Fruit fly (Drosophila melanogaster): Measurements from ENCODE around the gene Sema1a.

Sema1a gene

dm6 chr2L:8521724-8522309, 20.1 kb upstream of the Sema1a start, which contains the start of gene Acer (continued):
- TF ChIP-seq HLH54F (GFP tag; optimal IDR thresholded peaks at IDR 0.05) (no peak), bab2 (GFP tag; optimal IDR thresholded peaks at IDR 0.05) (no peak), CG6689 (GFP tag; IDR thresholded peaks at IDR 0.05) (no peak), nmo (GFP tag; optimal IDR thresholded peaks at IDR 0.05) (peak; percentile 20), CG13424 (tag; optimal IDR thresholded peaks at IDR 0.05) (peak; percentile 18), CG4730 (GFP tag; IDR thresholded peaks at IDR 0.05) (no peak), gsb-n (tag; optimal IDR thresholded peaks at IDR 0.05) (no peak), cas (GFP tag; IDR thresholded peaks at IDR 0.05) (no peak), CkIIα-i1 (GFP tag; IDR thresholded peaks at IDR 0.05) (no peak), her (GFP tag; optimal IDR thresholded peaks at IDR 0.05) (peak; percentile 15), CG7987 (GFP tag; optimal IDR thresholded peaks at IDR 0.05) (no peak), CG11456 (GFP tag; IDR thresholded peaks at IDR 0.05) (no peak), CG1792 (GFP tag; optimal IDR thresholded peaks at IDR 0.05) (peak; percentile 4), CG10959 (GFP tag; IDR thresholded peaks at IDR 0.05) (no peak), CG9609 (GFP tag; optimal IDR thresholded peaks at IDR 0.05) (no peak), CoRest (tag; optimal IDR thresholded peaks at IDR 0.05) (peak; percentile 32), chif (GFP tag; optimal IDR thresholded peaks at IDR 0.05) (no peak), Hmr (GFP tag; optimal IDR thresholded peaks at IDR 0.05) (no peak), otp (GFP tag; IDR thresholded peaks at IDR 0.05) (no peak), CG8765 (GFP tag; IDR thresholded peaks at IDR 0.05) (no peak), Ptx1 (GFP tag; IDR thresholded peaks at IDR 0.05) (no peak), Nf-YA (GFP tag; IDR thresholded peaks at IDR 0.05) (no peak), CG6765 (GFP tag; optimal IDR thresholded peaks at IDR 0.05) (no peak), ci (GFP tag; IDR thresholded peaks at IDR 0.05) (0 out of 3 replicates have a peak, but pooled peaks have one; percentile 57), CG10267 (tag; optimal IDR thresholded peaks at IDR 0.05) (peak; percentile 37), CG15696 (tag; optimal IDR thresholded peaks at IDR 0.05) (no peak), BtbVII (GFP tag; optimal IDR thresholded peaks at IDR 0.05) (no peak), Bteb2 (GFP tag; optimal IDR thresholded peaks at IDR 0.05) (no peak), CG7839 (tag; optimal IDR thresholded peaks at IDR 0.05) (no peak), CG8281 (tag; optimal IDR thresholded peaks at IDR 0.05) (no peak), pho (GFP tag; optimal IDR thresholded peaks at IDR 0.05) (no peak), sc (optimal IDR thresholded peaks at IDR 0.05) (no peak), sc (GFP tag; optimal IDR thresholded peaks at IDR 0.05) (no peak), CG7271 (tag; optimal IDR thresholded peaks at IDR 0.05) (no peak), kay (GFP tag; optimal IDR thresholded peaks at IDR 0.05) (no peak), NC2β (GFP tag; optimal IDR thresholded peaks at IDR 0.05) (no peak), CG4424 (GFP tag; optimal IDR thresholded peaks at IDR 0.05) (no peak), klu (GFP tag; IDR thresholded peaks at IDR 0.05) (no peak), ttk (GFP tag; IDR thresholded peaks at IDR 0.05) (no peak), pum (GFP tag; optimal IDR thresholded peaks at IDR 0.05) (no peak), wek (GFP tag; optimal IDR thresholded peaks at IDR 0.05) (peak; percentile 95), p53 (GFP tag; optimal IDR thresholded peaks at IDR 0.05) (peak; percentile 24), chinmo (GFP tag; IDR thresholded peaks at IDR 0.05; ENCODE audit: partially characterized antibody) (peak; percentile 77), CG14965 (GFP tag; optimal IDR thresholded peaks at IDR 0.05; ENCODE audit: borderline replicate concordance) (no peak), Scr (GFP tag; IDR thresholded peaks at IDR 0.05; ENCODE audit: partially characterized antibody) (peak; percentile 35; the same call in 1 of the 2 replicates), ftz-f1 (GFP tag; optimal IDR thresholded peaks at IDR 0.05) (no peak), Lim3 (GFP tag; IDR thresholded peaks at IDR 0.05) (no peak), slou (GFP tag; optimal IDR thresholded peaks at IDR 0.05) (no peak), dm (GFP tag; optimal IDR thresholded peaks at IDR 0.05) (no peak), BEAF-32 (GFP tag; optimal IDR thresholded peaks at IDR 0.05) (peak; percentile 36), Dek (tag; optimal IDR thresholded peaks at IDR 0.05) (no peak)

All from whole organism, embryonic.